Worm (Caenorhabditis elegans) whole organism, midembryonic: ENCODE data around the gene panl-2.

Experiments
- T22C8.4 ChIP-seq: fragments of 200-800 bp; sonication (Bioruptor generic); IDR thresholded peaks from 2 replicates; pipeline ENCODE4 v1.3.6; 2022; ENCODE audit warnings: missing genetic modification characterization, missing compliant biosample characterization
- cog-1 ChIP-seq: sonication (generic microtip); optimal IDR thresholded peaks from 2 replicates; lab custom pipeline; 2016; ENCODE audit warnings: missing genetic modification characterization, missing compliant biosample characterization
- flt-1 ChIP-seq: fragments of 200-800 bp; sonication (Bioruptor generic); IDR thresholded peaks from 2 replicates; pipeline ENCODE4 v1.3.6; 2022; ENCODE audit warnings: missing genetic modification characterization, missing compliant biosample characterization
- klf-2 ChIP-seq: fragments of 200-800 bp; sonication (Bioruptor generic); conservative IDR thresholded peaks from 2 replicates; pipeline ENCODE4 v1.3.6; 2022; ENCODE audit warnings: missing genetic modification reagents, missing genetic modification characterization, missing compliant biosample characterization
- med-1 ChIP-seq: sonication (generic microtip); optimal IDR thresholded peaks from 2 replicates; lab custom pipeline; 2017; ENCODE audit warnings: missing genetic modification characterization, mild to moderate bottlenecking, missing compliant biosample characterization, antibody characterized with exemption, missing genetic modification reagents; ENCODE audit not compliant: insufficient read depth
- ref-1 ChIP-seq: fragments of 200-800 bp; sonication (Bioruptor generic); conservative IDR thresholded peaks from 2 replicates; pipeline ENCODE4 v1.3.6; 2022; ENCODE audit warnings: missing genetic modification reagents, missing genetic modification characterization, missing compliant biosample characterization
- tab-1 ChIP-seq: fragments of 200-800 bp; sonication (Bioruptor generic); IDR thresholded peaks from 2 replicates; pipeline ENCODE4 v1.3.6; 2022; ENCODE audit warnings: missing genetic modification characterization, missing compliant biosample characterization
- ztf-23 ChIP-seq: fragments of 200-800 bp; sonication (Bioruptor generic); IDR thresholded peaks from 2 replicates; pipeline ENCODE4 v1.3.6; 2022; ENCODE audit warnings: missing genetic modification reagents, missing genetic modification characterization, missing compliant biosample characterization
- ztf-29 ChIP-seq: fragments of 200-800 bp; sonication (Bioruptor generic); IDR thresholded peaks from 2 replicates; pipeline ENCODE4 v1.3.6; 2022; ENCODE audit warnings: missing genetic modification reagents, missing genetic modification characterization, missing compliant biosample characterization

The panl-2 gene

ce11 chrIII:6947896-6948295 is 20.0 kb downstream of the panl-2 start:
- no peak for TF ChIP-seq klf-2
- TF ChIP-seq cog-1 (tag; lab: Kevin White, UChicago), result peak; percentile 44

DNA sequence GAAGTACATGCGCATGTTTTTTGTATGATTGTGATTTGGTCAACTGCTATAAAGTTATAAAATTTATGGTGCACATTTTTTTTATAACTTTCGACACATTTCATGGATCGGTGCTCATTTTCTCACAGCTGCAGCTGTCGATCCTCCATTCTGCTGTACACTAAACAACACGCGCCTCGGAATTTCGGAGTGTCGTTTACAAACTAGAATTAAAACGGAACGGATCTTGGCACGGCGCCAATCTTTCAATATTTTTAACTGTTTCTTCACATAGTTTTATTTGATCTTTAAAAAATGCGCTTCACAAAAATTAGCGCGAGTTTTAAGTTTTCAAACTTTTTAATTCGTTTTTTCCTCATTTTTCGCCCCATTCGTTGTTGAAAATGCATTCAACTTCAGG is 21.5 kb downstream of the panl-2 start, which contains the start of gene let-711:
Gene let-711 (plus strand): TSS at position 337 of the 400 bp plus-strand sequence.
- TF ChIP-seq ztf-23 (GFP tag; lab: Robert Waterston, UW) (no peak), T22C8.4 (GFP tag; lab: Robert Waterston, UW) (no peak), med-1 (GFP tag; lab: Kevin White, UChicago) (no peak), klf-2 (no peak), ref-1 (GFP tag; lab: Robert Waterston, UW) (no peak), ztf-29 (GFP tag; lab: Robert Waterston, UW) (no peak), flt-1 (no peak), cog-1 (tag; lab: Kevin White, UChicago) (no peak), tab-1 (no peak)

DNA sequence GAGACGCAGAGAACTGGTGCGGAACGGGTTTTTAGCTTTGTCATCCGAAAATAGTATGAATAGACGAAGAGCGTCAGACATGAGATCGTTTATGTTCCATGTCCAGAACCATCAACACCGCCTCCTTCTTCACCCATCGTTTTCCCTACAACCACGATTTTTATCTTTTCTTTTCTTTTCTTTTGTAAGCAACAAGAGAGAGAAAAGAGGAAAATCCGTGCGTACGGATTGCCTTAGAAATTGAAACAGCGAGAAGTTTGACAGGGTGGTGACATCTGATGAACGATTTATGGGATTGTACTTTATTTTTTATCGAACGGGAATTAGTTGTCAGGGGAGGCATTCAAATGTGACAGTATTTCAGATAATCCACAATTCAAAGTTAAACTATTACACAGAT is 22.2 kb downstream of the panl-2 start, which contains the start of gene abu-13:
Gene abu-13 (minus strand): TSS at position 152 of the 400 bp plus-strand sequence.
- TF ChIP-seq T22C8.4 (GFP tag; lab: Robert Waterston, UW), result no peak
- TF ChIP-seq ztf-29 (GFP tag; lab: Robert Waterston, UW), result no peak
- TF ChIP-seq cog-1 (tag; lab: Kevin White, UChicago), result no peak
- no peak for TF ChIP-seq flt-1
- no peak for TF ChIP-seq klf-2
- TF ChIP-seq ztf-23 (GFP tag; lab: Robert Waterston, UW), result no peak
- no peak for TF ChIP-seq ref-1 (GFP tag; lab: Robert Waterston, UW)
- TF ChIP-seq med-1 (GFP tag; lab: Kevin White, UChicago), result no peak
- TF ChIP-seq tab-1, result no peak

DNA sequence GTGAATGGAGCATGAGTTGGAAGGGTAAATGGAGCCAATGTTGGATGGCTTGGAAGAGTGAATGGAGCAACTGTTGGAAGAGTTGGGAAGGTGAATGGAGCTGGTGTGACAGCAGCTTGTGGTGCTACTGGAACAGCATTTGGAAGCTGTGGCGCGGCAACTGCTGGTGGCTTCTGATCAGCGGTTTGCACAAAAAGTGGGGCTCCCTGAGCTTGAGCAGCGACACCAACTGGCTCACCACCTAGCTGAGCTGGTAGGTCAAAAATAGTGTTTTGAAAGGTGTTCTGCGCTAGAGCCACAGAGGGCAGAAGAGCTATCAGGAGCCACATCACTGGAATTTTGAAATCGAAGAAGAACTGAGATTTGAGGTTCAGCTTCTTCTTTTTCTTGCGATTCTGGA is 22.6 kb downstream of the panl-2 start:
- 0 out of 2 replicates have a peak, but pooled peaks have one; percentile 46 for TF ChIP-seq tab-1
- TF ChIP-seq klf-2, result no peak

DNA sequence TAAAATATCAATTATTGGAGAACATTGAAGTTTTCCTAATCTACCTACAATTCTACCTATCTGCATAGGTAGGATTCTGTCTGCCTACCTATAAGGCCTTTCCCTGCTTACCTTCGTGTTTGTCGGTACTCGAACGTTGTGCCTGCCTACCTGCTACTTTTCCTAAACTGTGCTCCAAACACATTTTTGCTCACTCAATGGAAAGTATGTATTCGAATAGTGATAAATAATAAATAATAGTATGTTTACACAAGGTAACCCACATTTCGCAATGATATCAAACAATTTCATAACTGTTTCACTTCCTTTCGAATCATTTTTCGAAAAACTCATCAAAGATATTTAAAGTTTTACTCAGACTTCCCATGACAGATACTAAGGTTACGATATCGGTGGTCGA is 28.4 kb downstream of the panl-2 start, which contains the start of gene F57B9.3:
Gene F57B9.3 (plus strand): TSS at position 301 of the 400 bp plus-strand sequence.
- TF ChIP-seq ref-1 (GFP tag; lab: Robert Waterston, UW) (no peak), ztf-29 (GFP tag; lab: Robert Waterston, UW) (no peak), med-1 (GFP tag; lab: Kevin White, UChicago) (no peak), flt-1 (no peak), cog-1 (tag; lab: Kevin White, UChicago) (no peak), klf-2 (no peak), ztf-23 (GFP tag; lab: Robert Waterston, UW) (no peak), tab-1 (no peak), T22C8.4 (GFP tag; lab: Robert Waterston, UW) (no peak)

DNA sequence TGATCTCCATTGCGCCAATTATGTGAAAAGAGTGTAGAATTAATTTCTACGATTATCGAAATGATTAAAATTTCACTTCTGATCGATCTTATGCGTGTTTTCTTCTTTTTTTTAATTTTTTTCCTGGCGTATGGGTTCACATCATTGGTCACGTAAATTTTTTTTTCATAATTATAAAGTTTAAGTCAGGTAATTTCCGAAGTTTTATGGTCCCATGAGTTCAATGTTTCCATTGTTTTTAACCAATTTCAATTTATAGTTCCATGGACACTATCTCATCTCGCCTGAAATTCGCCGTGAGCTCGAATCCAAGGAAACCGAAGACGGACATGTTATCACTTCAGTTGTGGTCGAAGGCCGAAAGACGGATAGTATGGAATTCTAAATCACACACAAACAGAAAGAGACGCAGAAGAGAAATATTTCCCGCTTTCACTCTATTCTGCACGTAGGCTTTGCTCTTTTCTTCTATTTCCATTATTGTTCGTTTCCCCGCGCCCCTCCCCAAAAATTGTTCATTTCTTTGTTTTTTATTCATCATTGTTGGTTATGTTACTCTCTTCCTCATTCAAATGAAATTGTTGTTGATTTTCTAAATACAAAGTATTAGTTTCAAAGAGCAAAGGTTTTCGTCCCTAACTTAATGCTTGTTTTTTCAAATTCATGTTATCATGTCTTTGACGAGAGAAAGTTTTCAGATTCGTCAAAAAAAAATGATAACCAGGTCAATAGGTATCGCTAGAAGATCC is 32.5 kb downstream of the panl-2 start, which contains the start of the genes F57B9.8 and coq-2:
Gene F57B9.8 (minus strand): TSS at position 51 of the 749 bp plus-strand sequence.
Gene coq-2 (plus strand): TSS at position 699 of the 749 bp plus-strand sequence.
- no peak for TF ChIP-seq ztf-23 (GFP tag; lab: Robert Waterston, UW)
- TF ChIP-seq tab-1, result no peak
- no peak for TF ChIP-seq flt-1
- no peak for TF ChIP-seq ref-1 (GFP tag; lab: Robert Waterston, UW)
- no peak for TF ChIP-seq med-1 (GFP tag; lab: Kevin White, UChicago)
- no peak for TF ChIP-seq ztf-29 (GFP tag; lab: Robert Waterston, UW)
- TF ChIP-seq cog-1 (tag; lab: Kevin White, UChicago), result no peak
- no peak for TF ChIP-seq T22C8.4 (GFP tag; lab: Robert Waterston, UW)
- TF ChIP-seq klf-2, result no peak

DNA sequence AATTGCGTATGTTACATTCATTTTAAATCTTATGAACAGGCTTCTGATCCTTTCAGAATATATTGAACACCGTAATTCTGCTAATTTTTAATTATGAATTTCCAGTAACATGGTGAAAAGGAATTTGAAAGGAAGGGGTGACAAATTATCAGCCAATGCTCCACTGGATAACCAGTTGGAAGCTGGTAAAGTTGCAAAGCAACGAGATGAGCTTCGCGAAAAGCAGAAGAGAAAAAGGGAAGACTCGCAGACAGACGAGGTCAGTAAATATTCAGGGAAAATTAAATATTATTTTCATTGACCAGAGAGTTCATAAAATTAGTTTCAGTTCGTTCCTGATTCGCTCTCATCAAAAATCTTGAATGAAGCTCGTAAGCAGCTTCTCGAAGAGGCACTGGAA is 36.0 kb downstream of the panl-2 start, which contains the start of gene byn-1:
Gene byn-1 (plus strand): TSS at position 106 of the 400 bp plus-strand sequence.
- TF ChIP-seq tab-1, result no peak

DNA sequence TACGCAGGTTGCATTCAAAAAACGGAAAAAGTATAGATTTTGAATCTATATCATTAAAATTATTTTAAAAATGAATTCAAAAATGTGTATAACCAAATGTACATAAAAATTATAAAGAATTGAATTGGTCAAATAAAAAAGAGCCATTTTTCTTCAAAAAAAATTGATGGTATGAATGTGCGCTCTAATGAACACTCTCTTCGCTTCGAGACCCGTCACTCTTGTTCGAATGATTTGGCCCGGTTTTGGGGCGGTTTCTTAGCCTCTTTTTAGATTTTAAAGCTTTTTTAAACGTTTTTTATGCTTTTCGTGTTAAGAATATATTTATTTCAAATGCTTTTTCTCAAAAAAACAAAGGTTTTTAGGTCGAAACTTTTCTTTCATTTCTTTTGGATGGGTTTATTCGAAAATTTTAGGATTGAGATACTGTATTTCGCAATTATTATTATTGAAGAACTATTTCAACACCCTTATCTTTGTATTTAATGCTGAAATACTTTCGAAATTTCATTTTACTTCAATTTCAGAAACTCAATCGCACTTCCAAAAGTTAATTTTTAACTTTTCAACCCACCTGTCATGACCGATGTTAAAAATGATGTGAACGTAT is 38.3 kb downstream of the panl-2 start, which contains the start of gene inf-1:
Gene inf-1 (plus strand): TSS at position 577 of the 610 bp plus-strand sequence.
- no peak for TF ChIP-seq T22C8.4 (GFP tag; lab: Robert Waterston, UW)
- no peak for TF ChIP-seq ztf-23 (GFP tag; lab: Robert Waterston, UW)
- no peak for TF ChIP-seq cog-1 (tag; lab: Kevin White, UChicago)
- no peak for TF ChIP-seq flt-1
- TF ChIP-seq ztf-29 (GFP tag; lab: Robert Waterston, UW), result no peak
- TF ChIP-seq tab-1, result no peak
- no peak for TF ChIP-seq ref-1 (GFP tag; lab: Robert Waterston, UW)
- TF ChIP-seq klf-2, result no peak
- no peak for TF ChIP-seq med-1 (GFP tag; lab: Kevin White, UChicago)

DNA sequence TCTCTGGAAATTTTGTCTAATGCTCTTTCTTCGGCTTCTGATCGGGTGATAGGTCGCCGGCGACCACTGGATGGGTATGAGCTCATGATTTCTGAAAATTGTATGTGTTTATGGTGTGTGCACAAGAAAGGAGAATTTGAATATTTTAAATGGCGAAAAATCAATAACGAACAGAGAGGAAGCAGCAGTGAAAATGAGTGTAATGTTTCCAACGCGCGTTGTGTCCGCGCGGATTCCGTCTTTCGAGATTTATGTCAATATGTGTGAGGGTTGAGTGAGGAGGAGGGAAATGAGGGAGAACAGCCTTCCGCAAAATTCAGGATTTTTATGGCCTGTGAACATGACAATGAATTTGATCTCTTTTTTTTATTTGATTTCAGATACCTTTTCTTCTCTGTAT is 39.2 kb downstream of the panl-2 start, which contains the start of gene flap-1:
Gene flap-1 (minus strand): TSS at position 101 of the 400 bp plus-strand sequence.
- TF ChIP-seq flt-1 (no peak), T22C8.4 (GFP tag; lab: Robert Waterston, UW) (peak; percentile 25; the same call in 1 of the 2 replicates)

- TF ChIP-seq ztf-29 (GFP tag; lab: Robert Waterston, UW) (no peak), ztf-23 (GFP tag; lab: Robert Waterston, UW) (no peak), T22C8.4 (GFP tag; lab: Robert Waterston, UW) (no peak), flt-1 (no peak), klf-2 (no peak), cog-1 (tag; lab: Kevin White, UChicago) (no peak), ref-1 (GFP tag; lab: Robert Waterston, UW) (no peak), med-1 (GFP tag; lab: Kevin White, UChicago) (no peak), tab-1 (no peak)
Measured at ce11 chrIII:6914840-6915239, 53.1 kb downstream of the panl-2 start.
